Worm (Caenorhabditis elegans): ENCODE data around the gene grl-8.
"Not testable (repeated sequence)": the region's sequence is repeated elsewhere in the genome, so short reads cannot be mapped to it uniquely, and the experiment has no call there.

The grl-8 gene

DNA sequence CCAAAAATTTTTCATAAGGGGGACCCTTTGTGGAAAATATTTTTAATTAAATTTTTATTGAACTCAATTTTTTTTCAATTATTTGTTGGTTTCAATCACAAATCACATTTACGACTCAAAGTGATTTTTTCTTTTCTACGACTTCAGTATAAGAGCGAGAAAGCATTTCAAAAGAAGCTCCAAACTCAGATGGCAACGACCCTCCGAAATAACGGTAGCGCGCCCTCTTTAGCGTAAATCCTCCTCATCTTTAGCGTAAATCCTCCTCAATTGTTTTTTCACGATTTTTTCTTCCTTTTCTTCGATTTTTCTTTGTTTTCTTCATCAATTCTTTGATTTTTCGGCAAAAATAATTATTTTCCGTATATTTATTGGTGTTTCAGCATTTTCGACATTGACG, 18.0 kb downstream of the grl-8 start:
- TF ChIP-seq Y48G9A.11 (GFP tag; IDR thresholded peaks at IDR 0.05) = peak; percentile 95

ce11 chrV:6711071-6711470, 21.8 kb downstream of the grl-8 start:
- TF ChIP-seq pha-4 (GFP tag; IDR thresholded peaks at IDR 0.05) (0 out of 2 replicates have a peak, but pooled peaks have one; percentile 15), F26F4.8 (GFP tag; conservative IDR thresholded peaks at IDR 0.05) (peak; percentile 72; the same call in 1 of the 2 replicates), Y48G9A.11 (GFP tag; IDR thresholded peaks at IDR 0.05) (peak; percentile 89), arid-1 (GFP tag; conservative IDR thresholded peaks at IDR 0.05) (peak; percentile 51), dmd-8 (GFP tag; IDR thresholded peaks at IDR 0.05) (peak; percentile 48; the same call in 1 of the 2 replicates)
- TF ChIP-seq pha-4 (tag; optimal IDR thresholded peaks at IDR 0.05) = not testable (repeated sequence)

- no peak for TF ChIP-seq dpl-1 (GFP tag; optimal IDR thresholded peaks at IDR 0.05)
- TF ChIP-seq R02D3.7 (tag; optimal IDR thresholded peaks at IDR 0.05) = no peak
- peak; percentile 92 for TF ChIP-seq T20F7.1 (GFP tag; optimal IDR thresholded peaks at IDR 0.05)
- peak; percentile 89 for TF ChIP-seq Y48G9A.11 (GFP tag; IDR thresholded peaks at IDR 0.05)
Observed at ce11 chrV:6710462-6710861, 22.4 kb downstream of the grl-8 start, which contains the start of gene sna-1. TSS of gene sna-1 (minus strand) at chrV:6710679.

DNA sequence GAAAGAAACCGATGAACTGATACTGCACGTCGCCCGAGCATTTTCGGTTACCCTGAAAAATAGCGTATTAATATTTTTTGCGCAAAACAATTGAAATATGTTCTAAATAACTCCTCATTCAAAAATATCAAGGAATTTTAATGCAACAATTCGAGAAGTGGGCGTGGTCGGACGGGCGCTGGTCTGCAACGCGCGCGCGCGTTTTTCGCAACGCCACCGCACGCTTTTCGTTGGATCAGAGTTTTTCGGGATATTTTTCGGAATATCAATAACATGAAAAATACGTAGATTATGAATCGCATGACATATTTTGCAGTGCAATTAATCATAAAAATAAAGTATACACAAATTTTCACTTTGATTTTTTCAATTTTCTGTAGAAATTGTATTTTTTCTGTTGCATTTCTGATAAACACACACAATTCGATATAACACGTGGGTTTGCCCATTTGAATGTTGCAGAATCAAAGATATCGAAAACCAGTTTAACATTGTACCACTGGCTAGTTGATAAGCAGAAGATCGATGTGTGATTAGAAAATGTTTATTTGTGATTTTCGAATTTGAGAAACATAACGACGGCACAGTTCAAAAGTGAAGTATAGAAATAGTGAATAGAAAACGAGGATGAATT, 23.7 kb downstream of the grl-8 start, which contains the start of gene dlst-1:
dlst-1 (minus strand) TSS at position 52 of the 634 bp plus-strand sequence.
- TF ChIP-seq duxl-1 (tag; optimal IDR thresholded peaks at IDR 0.05; ENCODE audit: poor library complexity) (peak; percentile 35), lim-7 (GFP tag; IDR thresholded peaks at IDR 0.05) (no peak), zip-2 (tag; optimal IDR thresholded peaks at IDR 0.05) (no peak), nhr-41 (GFP tag; IDR thresholded peaks at IDR 0.05) (no peak), lin-1 (GFP tag; IDR thresholded peaks at IDR 0.05) (no peak), nhr-48 (tag; optimal IDR thresholded peaks at IDR 0.05) (peak; percentile 35), lir-3 (tag; optimal IDR thresholded peaks at IDR 0.05) (no peak), Y5F2A.4 (GFP tag; optimal IDR thresholded peaks at IDR 0.05) (no peak), cey-2 (tag; optimal IDR thresholded peaks at IDR 0.05; ENCODE audit: borderline replicate concordance, insufficient read depth) (no peak), daf-16 (GFP tag; optimal IDR thresholded peaks at IDR 0.05) (peak in 1 of 2 experiments; percentile 13), daf-16 (tag; optimal IDR thresholded peaks at IDR 0.05) (peak; percentile 53), Y105C5A.15 (GFP tag; IDR thresholded peaks at IDR 0.05) (no peak), ceh-44 (GFP tag; IDR thresholded peaks at IDR 0.05) (no peak), T20F7.1 (GFP tag; optimal IDR thresholded peaks at IDR 0.05) (peak; percentile 85), rbr-2 (tag; optimal IDR thresholded peaks at IDR 0.05) (peak; percentile 37), pqm-1 (tag; optimal IDR thresholded peaks at IDR 0.05) (no peak), fos-1 (tag; optimal IDR thresholded peaks at IDR 0.05) (no peak), nhr-111 (GFP tag; optimal IDR thresholded peaks at IDR 0.05) (no peak), hif-1 (tag; optimal IDR thresholded peaks at IDR 0.05) (no peak), hlh-11 (tag; optimal IDR thresholded peaks at IDR 0.05) (peak; percentile 34), mxl-2 (GFP tag; conservative IDR thresholded peaks at IDR 0.05) (no peak), zag-1 (tag; optimal IDR thresholded peaks at IDR 0.05) (no peak), mdt-29 (GFP tag; IDR thresholded peaks at IDR 0.05) (no peak), snpc-4 (tag; optimal IDR thresholded peaks at IDR 0.05) (no peak), nhr-76 (tag; optimal IDR thresholded peaks at IDR 0.05) (no peak), ctbp-1 (GFP tag; IDR thresholded peaks at IDR 0.05) (no peak), aha-1 (tag) (no peak), Y48G9A.11 (GFP tag; IDR thresholded peaks at IDR 0.05) (peak; percentile 79), aly-2 (tag; optimal IDR thresholded peaks at IDR 0.05) (no peak), daf-8 (GFP tag; IDR thresholded peaks at IDR 0.05) (no peak), gei-8 (GFP tag; optimal IDR thresholded peaks at IDR 0.05) (no peak), mep-1 (tag; optimal IDR thresholded peaks at IDR 0.05) (peak; percentile 47), mes-2 (tag; optimal IDR thresholded peaks at IDR 0.05; ENCODE audit: poor library complexity, severe bottlenecking) (peak; percentile 79), sdz-12 (GFP tag; optimal IDR thresholded peaks at IDR 0.05) (no peak), ZK546.5 (tag; optimal IDR thresholded peaks at IDR 0.05) (no peak), egl-43 (GFP tag; IDR thresholded peaks at IDR 0.05) (no peak), lin-39 (tag; optimal IDR thresholded peaks at IDR 0.05) (no peak), lin-15B (tag; optimal IDR thresholded peaks at IDR 0.05) (no peak), arid-1 (GFP tag; conservative IDR thresholded peaks at IDR 0.05) (no peak)
